Worm (Caenorhabditis elegans) whole organism, L4 larva: Measurements from ENCODE around the gene try-3.

Experiments
- F10B5.3 ChIP-seq: sonication (generic microtip); optimal IDR thresholded peaks from 2 replicates; lab custom pipeline; 2016; ENCODE audit warnings: mild to moderate bottlenecking, missing genetic modification characterization, missing compliant biosample characterization
- F44E2.7 ChIP-seq: fragments of 200-800 bp; sonication (Bioruptor generic); IDR thresholded peaks from 2 replicates; pipeline ENCODE4 v2.1.2; 2022; ENCODE audit warnings: missing genetic modification characterization, missing compliant biosample characterization
- T20F7.1 ChIP-seq: fragments of 200-800 bp; sonication (Bioruptor generic); optimal IDR thresholded peaks from 2 replicates; lab custom pipeline; 2018; ENCODE audit warnings: mild to moderate bottlenecking, missing genetic modification characterization, missing compliant biosample characterization
- Y48G9A.11 ChIP-seq: fragments of 200-800 bp; sonication (Bioruptor generic); IDR thresholded peaks from 2 replicates; pipeline ENCODE4 v1.3.6; 2022; ENCODE audit warnings: missing genetic modification reagents, missing genetic modification characterization, missing compliant biosample characterization
- Y5F2A.4 ChIP-seq: fragments of 200-800 bp; sonication (Bioruptor generic); optimal IDR thresholded peaks from 2 replicates; lab custom pipeline; 2018; ENCODE audit warnings: mild to moderate bottlenecking, missing genetic modification characterization, missing compliant biosample characterization
- Y75B8A.6 ChIP-seq: fragments of 200-800 bp; sonication (Bioruptor generic); IDR thresholded peaks from 2 replicates; pipeline ENCODE4 v1.3.6; 2022; ENCODE audit warnings: missing genetic modification reagents, missing genetic modification characterization, missing compliant biosample characterization
- ceh-20 ChIP-seq: fragments of 200-800 bp; sonication (Bioruptor generic); IDR thresholded peaks from 2 replicates; pipeline ENCODE4 v1.3.6; 2022; ENCODE audit warnings: missing genetic modification reagents, missing genetic modification characterization, missing compliant biosample characterization
- ceh-32 ChIP-seq: sonication (generic microtip); optimal IDR thresholded peaks from 2 replicates; lab custom pipeline; 2016; ENCODE audit warnings: mild to moderate bottlenecking, missing genetic modification characterization, missing compliant biosample characterization; ENCODE audit not compliant: poor library complexity
- cey-2 ChIP-seq: sonication (generic microtip); optimal IDR thresholded peaks from 3 replicates; lab custom pipeline; 2017; ENCODE audit warnings: missing genetic modification characterization, mild to moderate bottlenecking, missing compliant biosample characterization, antibody characterized with exemption, borderline replicate concordance; ENCODE audit not compliant: insufficient read depth
- ctbp-1 ChIP-seq: fragments of 200-800 bp; sonication (Bioruptor generic); IDR thresholded peaks from 2 replicates; pipeline ENCODE4 v1.3.6; 2022; ENCODE audit warnings: missing genetic modification reagents, missing genetic modification characterization, missing compliant biosample characterization
- daf-16 ChIP-seq, 3 experiments: sonication (generic microtip); optimal IDR thresholded peaks; 2 replicates each; lab custom pipeline; 2016 to 2017; ENCODE audit warnings: missing genetic modification characterization in 3 of 3, missing genetic modification reagents in 3 of 3, mild to moderate bottlenecking in 2 of 3, missing compliant biosample characterization in 2 of 3, missing biosample characterization in 1 of 3, moderate library complexity in 1 of 3
- dmd-6 ChIP-seq: fragments of 200-800 bp; sonication (Bioruptor generic); IDR thresholded peaks from 2 replicates; pipeline ENCODE4 v1.3.6; 2022; ENCODE audit warnings: missing genetic modification reagents, missing genetic modification characterization, missing compliant biosample characterization
- dmd-8 ChIP-seq: fragments of 200-800 bp; sonication (Bioruptor generic); IDR thresholded peaks from 2 replicates; pipeline ENCODE4 v1.3.6; 2022; ENCODE audit warnings: missing genetic modification characterization, missing compliant biosample characterization
- dpl-1 ChIP-seq: fragments of 150-350 bp; optimal IDR thresholded peaks from 2 replicates; lab custom pipeline; 2014; ENCODE audit warnings: missing biosample characterization, missing genetic modification reagents, missing genetic modification characterization
- dve-1 ChIP-seq: sonication (generic microtip); optimal IDR thresholded peaks from 2 replicates; lab custom pipeline; 2017; ENCODE audit warnings: antibody characterized with exemption, mild to moderate bottlenecking, missing genetic modification characterization, missing compliant biosample characterization; ENCODE audit not compliant: insufficient read depth
- egl-27 ChIP-seq: sonication (generic microtip); optimal IDR thresholded peaks from 3 replicates; lab custom pipeline; 2017; ENCODE audit warnings: missing biosample characterization, missing genetic modification reagents, missing genetic modification characterization
- hlh-11 ChIP-seq: fragments of 200-800 bp; sonication (Bioruptor generic); optimal IDR thresholded peaks from 2 replicates; lab custom pipeline; 2018; ENCODE audit warnings: mild to moderate bottlenecking, missing genetic modification characterization, missing compliant biosample characterization
- hlh-30 ChIP-seq: sonication (generic microtip); optimal IDR thresholded peaks from 2 replicates; lab custom pipeline; 2017; ENCODE audit warnings: antibody characterized with exemption, mild to moderate bottlenecking, missing genetic modification characterization, missing compliant biosample characterization; ENCODE audit not compliant: insufficient read depth
- hmg-1.1 ChIP-seq: fragments of 200-800 bp; sonication (Bioruptor generic); IDR thresholded peaks from 2 replicates; pipeline ENCODE4 v1.3.6; 2022; ENCODE audit warnings: missing genetic modification reagents, missing genetic modification characterization, missing compliant biosample characterization
- lin-1 ChIP-seq: fragments of 200-800 bp; sonication (Bioruptor generic); IDR thresholded peaks from 2 replicates; pipeline ENCODE4 v1.3.6; 2022; ENCODE audit warnings: missing genetic modification reagents, missing genetic modification characterization, missing compliant biosample characterization
- lin-13 ChIP-seq: fragments of 150-350 bp; optimal IDR thresholded peaks from 2 replicates; lab custom pipeline; 2014; ENCODE audit warnings: missing biosample characterization, missing genetic modification reagents, missing genetic modification characterization
- lin-29 ChIP-seq: fragments of 200-800 bp; sonication (Bioruptor generic); IDR thresholded peaks from 2 replicates; pipeline ENCODE4 v1.3.6; 2022; ENCODE audit warnings: missing genetic modification reagents, missing genetic modification characterization, missing compliant biosample characterization
- lin-38 ChIP-seq: fragments of 200-800 bp; sonication (Bioruptor generic); IDR thresholded peaks from 2 replicates; pipeline ENCODE4 v1.3.6; 2022; ENCODE audit warnings: missing genetic modification reagents, missing genetic modification characterization, missing compliant biosample characterization
- lir-3 ChIP-seq: sonication (generic microtip); optimal IDR thresholded peaks from 2 replicates; lab custom pipeline; 2016; ENCODE audit warnings: mild to moderate bottlenecking, missing genetic modification characterization, missing compliant biosample characterization
- lsy-2 ChIP-seq, 2 experiments: fragments of 150-350 bp in 1 of 2; sonication (generic microtip) in 1 of 2; optimal IDR thresholded peaks; 2 replicates each; lab custom pipeline; 2014 to 2017; ENCODE audit warnings: missing biosample characterization in 2 of 2, missing genetic modification characterization in 2 of 2
- madf-5 ChIP-seq, 2 experiments: fragments of 200-800 bp; sonication (Bioruptor generic); IDR thresholded peaks; 2 replicates each; pipeline ENCODE4 v1.3.6; 2022; ENCODE audit warnings: missing compliant biosample characterization in 2 of 2, missing genetic modification characterization in 2 of 2
- mdl-1 ChIP-seq, 2 experiments: fragments of 150-350 bp in 1 of 2; sonication (generic microtip) in 1 of 2; optimal IDR thresholded peaks; 2 replicates each; lab custom pipeline; 2014 to 2017; ENCODE audit warnings: missing biosample characterization in 2 of 2, missing genetic modification characterization in 2 of 2
- mdt-29 ChIP-seq: fragments of 200-800 bp; sonication (Bioruptor generic); IDR thresholded peaks from 2 replicates; pipeline ENCODE4 v1.3.6; 2022; ENCODE audit warnings: missing genetic modification reagents, missing genetic modification characterization, missing compliant biosample characterization
- mes-2 ChIP-seq: sonication (generic microtip); optimal IDR thresholded peaks from 2 replicates; lab custom pipeline; 2016; ENCODE audit warnings: missing genotype, mild to moderate bottlenecking, missing genetic modification characterization, missing compliant biosample characterization; ENCODE audit not compliant: poor library complexity, severe bottlenecking
- nhr-10 ChIP-seq: fragments of 150-350 bp; optimal IDR thresholded peaks from 2 replicates; lab custom pipeline; 2014; ENCODE audit warnings: missing biosample characterization, missing genetic modification characterization
- nhr-102 ChIP-seq: sonication (generic microtip); optimal IDR thresholded peaks from 2 replicates; lab custom pipeline; 2016; ENCODE audit warnings: mild to moderate bottlenecking, missing genetic modification characterization, moderate library complexity, missing compliant biosample characterization
- nhr-25 ChIP-seq: sonication (generic microtip); optimal IDR thresholded peaks from 2 replicates; lab custom pipeline; 2017; ENCODE audit warnings: missing genetic modification characterization, mild to moderate bottlenecking, missing compliant biosample characterization, antibody characterized with exemption, moderate library complexity, borderline replicate concordance; ENCODE audit not compliant: insufficient read depth
- nhr-28 ChIP-seq: fragments of 150-350 bp; optimal IDR thresholded peaks from 2 replicates; lab custom pipeline; 2014; ENCODE audit warnings: missing biosample characterization, missing genetic modification characterization
- nhr-77 ChIP-seq: fragments of 150-350 bp; optimal IDR thresholded peaks from 2 replicates; lab custom pipeline; 2014; ENCODE audit warnings: missing biosample characterization, missing genetic modification characterization
- php-3 ChIP-seq: fragments of 200-800 bp; sonication (Bioruptor generic); IDR thresholded peaks from 2 replicates; pipeline ENCODE4 v1.3.6; 2022; ENCODE audit warnings: missing genetic modification reagents, missing genetic modification characterization, missing compliant biosample characterization
- pqm-1 ChIP-seq: sonication (generic microtip); optimal IDR thresholded peaks from 2 replicates; lab custom pipeline; 2017; ENCODE audit warnings: missing biosample characterization, missing genetic modification characterization
- set-16 ChIP-seq: fragments of 200-800 bp; sonication (Bioruptor generic); IDR thresholded peaks from 2 replicates; pipeline ENCODE4 v1.3.6; 2022; ENCODE audit warnings: missing genetic modification reagents, missing genetic modification characterization, missing compliant biosample characterization
- skn-1 ChIP-seq: fragments of 150-350 bp; optimal IDR thresholded peaks from 2 replicates; lab custom pipeline; 2014; ENCODE audit warnings: missing biosample characterization, missing genetic modification characterization
- snpc-1.2 ChIP-seq: fragments of 200-800 bp; sonication (Bioruptor generic); IDR thresholded peaks from 2 replicates; pipeline ENCODE4 v1.3.6; 2022; ENCODE audit warnings: missing genetic modification reagents, missing genetic modification characterization, missing compliant biosample characterization
- tag-97 ChIP-seq: fragments of 200-800 bp; sonication (Bioruptor generic); IDR thresholded peaks from 2 replicates; pipeline ENCODE4 v1.3.6; 2022; ENCODE audit warnings: missing genetic modification characterization, missing compliant biosample characterization
- tra-1 ChIP-seq: fragments of 200-800 bp; sonication (Bioruptor generic); IDR thresholded peaks from 2 replicates; pipeline ENCODE4 v1.3.6; 2022; ENCODE audit warnings: missing genetic modification reagents, missing genetic modification characterization, missing compliant biosample characterization
- unc-62 ChIP-seq, 3 experiments: fragments of 150-350 bp in 1 of 3; sonication (generic microtip); optimal IDR thresholded peaks in 2 of 3; peaks in 1 of 3; 1 replicate in 1 of 3; 2 replicates in 2 of 3; lab custom pipeline; 2014 to 2017; ENCODE audit warnings: missing biosample characterization in 3 of 3, missing genetic modification characterization in 3 of 3, missing genetic modification reagents in 3 of 3, missing genotype in 1 of 3
- zag-1 ChIP-seq: fragments of 150-350 bp; optimal IDR thresholded peaks from 2 replicates; lab custom pipeline; 2014; ENCODE audit warnings: missing biosample characterization, missing genetic modification characterization
- zfp-3 ChIP-seq: fragments of 200-800 bp; sonication (Bioruptor generic); conservative IDR thresholded peaks from 2 replicates; pipeline ENCODE4 v1.3.6; 2022; ENCODE audit warnings: missing genetic modification reagents, missing genetic modification characterization, missing compliant biosample characterization

Gene try-3

DNA sequence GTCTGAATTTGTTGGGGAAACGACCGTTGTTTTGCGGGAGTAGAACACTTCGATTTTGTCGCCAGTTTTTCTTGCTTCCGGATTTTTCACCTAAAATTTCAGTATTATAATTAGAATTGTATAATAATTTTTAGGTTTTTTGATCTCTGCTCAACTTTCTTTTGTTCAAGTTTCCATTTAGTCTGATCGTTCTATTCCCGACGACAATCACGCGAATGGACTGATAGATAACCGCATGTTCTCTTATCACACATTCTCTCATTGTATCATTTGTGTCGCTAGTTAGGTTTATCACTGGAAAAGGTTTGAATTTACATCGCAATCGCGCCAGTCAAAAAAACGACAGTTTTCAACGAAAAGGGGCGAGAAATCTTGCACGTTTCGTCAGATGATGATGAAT, 2.1 kb upstream of the try-3 start (continued):
- TF ChIP-seq nhr-102 (peak; percentile 3), snpc-1.2 (GFP tag; lab: Robert Waterston, UW) (no peak), lin-29 (GFP tag; lab: Robert Waterston, UW) (no peak), nhr-28 (tag; lab: Kevin White, UChicago) (peak; percentile 91), php-3 (GFP tag; lab: Robert Waterston, UW) (peak; percentile 61), set-16 (GFP tag; lab: Robert Waterston, UW) (no peak), zag-1 (tag; lab: Kevin White, UChicago) (no peak), nhr-10 (tag; lab: Kevin White, UChicago) (peak; percentile 54), dmd-6 (GFP tag; lab: Robert Waterston, UW) (peak; percentile 84), T20F7.1 (GFP tag; lab: Kevin White, UChicago) (no peak), tra-1 (GFP tag; lab: Robert Waterston, UW) (0 out of 2 replicates have a peak, but pooled peaks have one; percentile 14), lin-1 (GFP tag; lab: Robert Waterston, UW) (peak; percentile 50; the same call in 1 of the 2 replicates), ceh-32 (tag; lab: Kevin White, UChicago) (no peak), nhr-77 (tag; lab: Kevin White, UChicago) (peak; percentile 59), dmd-8 (GFP tag; lab: Robert Waterston, UW) (no peak), mes-2 (peak; percentile 66), ctbp-1 (GFP tag; lab: Robert Waterston, UW) (no peak), lin-13 (GFP tag; lab: Kevin White, UChicago) (no peak), tag-97 (no peak), Y48G9A.11 (GFP tag; lab: Robert Waterston, UW) (no peak), skn-1 (tag; lab: Kevin White, UChicago) (peak; percentile 5), pqm-1 (peak; percentile 95), F10B5.3 (tag; lab: Kevin White, UChicago) (no peak), daf-16 (GFP tag; optimal IDR thresholded peaks at IDR 0.05; lab: Kevin White, UChicago) (no peak), daf-16 (tag; optimal IDR thresholded peaks at IDR 0.05; lab: Kevin White, UChicago) (peak; percentile 66)

DNA sequence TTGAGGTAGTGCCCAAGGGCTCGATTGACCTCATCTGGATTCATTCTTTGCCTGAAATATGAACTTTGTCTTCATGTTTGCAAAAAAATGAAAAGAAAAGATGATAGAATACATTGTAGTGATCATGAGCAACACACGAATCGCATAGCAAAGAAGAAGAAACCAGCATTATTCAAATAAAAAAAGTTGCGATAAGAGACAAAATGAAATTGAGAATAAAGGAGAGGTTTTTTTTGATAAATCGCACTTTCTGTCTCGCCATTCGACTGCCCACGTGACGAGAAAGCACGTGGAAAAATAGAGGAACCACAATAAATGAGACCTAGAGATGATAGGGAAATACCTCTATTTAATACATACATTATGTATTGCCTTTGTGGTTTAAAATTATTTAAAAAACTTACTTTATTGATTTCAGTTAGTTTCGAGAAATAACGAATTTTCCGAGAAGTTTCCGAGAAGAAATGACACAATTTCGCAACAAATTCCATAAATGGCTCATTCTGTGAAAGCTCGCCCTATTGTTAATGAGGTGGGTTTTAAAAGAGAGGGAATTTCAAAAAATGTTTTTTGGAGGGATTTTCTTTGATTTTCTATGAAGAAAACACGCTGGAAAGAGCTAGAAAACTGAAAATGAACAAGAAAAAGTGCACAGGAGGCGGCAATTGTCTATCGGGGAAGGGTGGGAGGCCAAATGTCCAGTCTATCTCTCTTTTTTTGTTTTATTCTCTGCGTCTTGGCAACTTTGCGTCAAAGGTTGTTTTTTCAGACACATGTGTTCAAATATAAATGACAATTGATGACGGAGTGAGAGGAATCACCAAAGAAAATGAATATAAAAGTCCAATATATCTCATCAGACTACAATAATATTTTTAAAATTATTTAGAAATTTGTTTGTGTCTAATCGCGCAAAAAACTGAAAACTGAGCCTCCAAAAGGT, 1.3 kb upstream of the try-3 start, which contains the start of gene paqr-1:
Gene paqr-1, minus strand, starts transcription at position 51 of the 943 bp plus-strand sequence.
- no peak for TF ChIP-seq Y48G9A.11 (GFP tag; lab: Robert Waterston, UW)
- TF ChIP-seq lin-38 (GFP tag; lab: Robert Waterston, UW), result 0 out of 2 replicates have a peak, but pooled peaks have one; percentile 22
- TF ChIP-seq mes-2, result peak; percentile 23
- no peak for TF ChIP-seq zag-1 (tag; lab: Kevin White, UChicago)
- peak in 1 of 2 experiments; percentile 74 for TF ChIP-seq mdl-1 (tag; optimal IDR thresholded peaks at IDR 0.05; lab: Kevin White, UChicago)
- no peak for TF ChIP-seq zfp-3 (GFP tag; lab: Robert Waterston, UW)
- TF ChIP-seq mdt-29, result no peak
- TF ChIP-seq egl-27 (tag; lab: Kevin White, UChicago), result no peak
- TF ChIP-seq Y5F2A.4 (GFP tag; lab: Kevin White, UChicago), result no peak
- TF ChIP-seq hlh-30, result peak; percentile 82
- peak in 1 of 2 experiments; percentile 43 for TF ChIP-seq lsy-2 (tag; optimal IDR thresholded peaks at IDR 0.05; lab: Kevin White, UChicago)
- TF ChIP-seq unc-62 (GFP tag; optimal IDR thresholded peaks at IDR 0.05 in 1 of 2; lab: Kevin White, UChicago), result peak in 1 of 2 experiments; percentile 9
- no peak for TF ChIP-seq unc-62 (tag; optimal IDR thresholded peaks at IDR 0.05; lab: Kevin White, UChicago)
- TF ChIP-seq nhr-25 (tag; lab: Kevin White, UChicago), result no peak
- peak; percentile 21 for TF ChIP-seq hlh-11 (tag; lab: Kevin White, UChicago)
- no peak for TF ChIP-seq madf-5 (GFP tag; IDR thresholded peaks at IDR 0.05; lab: Robert Waterston, UW)
- TF ChIP-seq Y75B8A.6 (GFP tag; lab: Robert Waterston, UW), result no peak
- TF ChIP-seq dpl-1 (GFP tag; lab: Kevin White, UChicago), result peak; percentile 72
- no peak for TF ChIP-seq lir-3
- TF ChIP-seq daf-16 (GFP tag; optimal IDR thresholded peaks at IDR 0.05; lab: Kevin White, UChicago), result peak in 1 of 2 experiments; percentile 7
- TF ChIP-seq daf-16 (tag; optimal IDR thresholded peaks at IDR 0.05; lab: Kevin White, UChicago), result peak; percentile 55
- TF ChIP-seq dmd-6 (GFP tag; lab: Robert Waterston, UW), result peak; percentile 58
- 0 out of 2 replicates have a peak, but pooled peaks have one; percentile 19 for TF ChIP-seq hmg-1.1 (GFP tag; lab: Robert Waterston, UW)
- no peak for TF ChIP-seq ceh-20 (GFP tag; lab: Robert Waterston, UW)
- no peak for TF ChIP-seq F44E2.7
- peak; percentile 56 for TF ChIP-seq dve-1
- peak; percentile 80 for TF ChIP-seq cey-2
